Worm (Caenorhabditis elegans): ENCODE measurements around the gene fut-3.
"Not testable (repeated sequence)": the region's sequence is repeated elsewhere in the genome, so short reads cannot be mapped to it uniquely, and the experiment has no call there.

DNA sequence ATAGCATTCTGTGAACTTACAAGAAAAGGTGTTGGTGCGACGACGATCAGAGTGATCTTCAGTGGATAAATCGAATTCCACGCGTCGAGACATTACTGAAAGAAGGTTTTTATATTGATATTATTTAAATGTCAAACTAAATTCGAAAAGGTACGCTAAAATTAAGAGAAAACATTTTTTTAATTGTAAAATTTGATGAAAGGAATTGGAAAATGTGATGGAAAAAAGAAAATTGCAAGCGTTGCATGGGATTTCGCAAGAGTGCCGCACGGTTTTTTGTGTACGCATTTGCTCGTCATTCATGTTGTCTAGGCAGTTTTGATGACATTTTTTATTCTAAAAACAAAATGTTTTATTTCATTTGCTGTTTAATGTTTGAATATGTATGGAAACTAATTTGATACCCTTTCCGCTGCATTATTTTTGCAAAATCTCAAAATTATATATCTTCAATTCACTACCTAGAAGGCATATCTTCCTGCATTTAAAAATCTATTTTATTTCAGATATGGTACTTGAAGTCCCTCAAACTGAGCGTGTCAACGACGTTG lies 28.6 kb downstream of the fut-3 start, which contains the start of the genes F59E12.6 and npl-4.1:
- not testable (repeated sequence) for TF ChIP-seq flt-1, tab-1 (GFP tag; IDR thresholded peaks at IDR 0.05)

Data from whole organism, midembryonic.